Worm (Caenorhabditis elegans): Measurements from ENCODE around the gene C08F8.2.
A peak's percentile ranks its signal among the peaks of the same experiment; 100 is the strongest.

Gene C08F8.2

DNA sequence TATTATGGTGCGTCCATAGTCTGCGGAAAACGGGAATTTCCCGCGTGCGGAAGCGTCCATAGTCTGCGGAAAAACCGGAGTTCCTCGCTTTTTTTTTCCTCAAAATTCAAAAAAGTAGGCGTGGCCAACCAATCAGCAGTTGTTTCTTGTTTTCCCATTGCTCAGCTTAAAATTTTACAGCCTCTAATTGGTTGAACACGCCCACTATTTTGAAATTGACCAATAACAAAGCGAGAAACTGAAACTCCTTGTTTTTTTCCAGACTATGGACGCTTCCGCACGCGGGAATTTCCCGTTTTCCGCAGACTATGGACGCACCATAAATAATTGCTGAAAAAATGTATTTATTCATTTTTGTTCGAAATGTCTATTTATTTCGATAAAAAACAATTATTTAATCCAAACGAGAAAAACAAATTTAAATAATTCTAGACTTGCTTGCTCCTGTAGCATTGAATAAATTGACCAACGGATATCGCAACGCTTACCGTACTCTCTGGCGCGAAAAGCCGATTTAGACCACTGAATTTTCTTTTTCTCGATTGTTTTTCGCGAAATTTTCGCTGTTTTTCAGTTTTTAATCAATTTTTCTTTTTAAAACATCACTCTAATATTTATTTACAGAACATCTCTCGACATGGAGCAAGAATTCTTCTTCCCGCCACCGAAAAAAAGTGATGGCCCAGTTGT lies 3.8 kb downstream of the C08F8.2 start, which contains the start of gene C08F8.3 (continued):
- TF ChIP-seq madf-8 (GFP tag; conservative IDR thresholded peaks at IDR 0.05), result peak; percentile 92
- peak; percentile 76 for TF ChIP-seq F33H1.4 (GFP tag; IDR thresholded peaks at IDR 0.05)
- 0 out of 2 replicates have a peak, but pooled peaks have one; percentile 23 for TF ChIP-seq ceh-100 (GFP tag; IDR thresholded peaks at IDR 0.05)
- peak; percentile 95 for TF ChIP-seq madf-6 (GFP tag; IDR thresholded peaks at IDR 0.05)
- TF ChIP-seq lsl-1 (GFP tag; optimal IDR thresholded peaks at IDR 0.05), result peak; percentile 89

DNA sequence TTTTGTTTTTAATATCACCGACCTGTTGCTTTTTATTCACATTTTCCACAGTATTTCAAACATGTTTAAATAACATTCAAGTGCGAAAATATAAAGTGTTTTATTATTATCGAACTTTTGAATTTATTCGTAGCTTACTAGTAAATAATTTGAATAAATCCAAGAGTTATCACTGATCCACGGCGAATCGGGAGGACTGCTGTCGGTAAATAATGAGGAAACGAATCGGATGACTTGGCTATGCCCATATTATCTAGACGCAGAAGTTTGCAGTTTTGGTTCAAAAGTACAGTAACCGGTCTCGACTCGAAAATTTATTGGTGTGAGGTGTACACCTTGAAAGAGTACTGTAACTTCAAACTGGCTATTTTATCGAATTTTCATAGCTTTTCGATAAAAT lies 5.7 kb downstream of the C08F8.2 start:
- no peak for TF ChIP-seq K12H6.12 (tag; optimal IDR thresholded peaks at IDR 0.05)
- TF ChIP-seq fkh-3 (tag; optimal IDR thresholded peaks at IDR 0.05), result no peak
- TF ChIP-seq sea-2 (GFP tag; IDR thresholded peaks at IDR 0.05), result no peak
- TF ChIP-seq F49E8.2 (tag; optimal IDR thresholded peaks at IDR 0.05; ENCODE audit: insufficient read depth), result peak; percentile 5
- TF ChIP-seq madf-3 (GFP tag; IDR thresholded peaks at IDR 0.05), result 0 out of 2 replicates have a peak, but pooled peaks have one; percentile 53
- no peak for TF ChIP-seq nfya-1 (tag; optimal IDR thresholded peaks at IDR 0.05; ENCODE audit: borderline replicate concordance, insufficient read depth)
- 0 out of 2 replicates have a peak, but pooled peaks have one; percentile 62 for TF ChIP-seq hsf-1 (GFP tag; IDR thresholded peaks at IDR 0.05)

DNA sequence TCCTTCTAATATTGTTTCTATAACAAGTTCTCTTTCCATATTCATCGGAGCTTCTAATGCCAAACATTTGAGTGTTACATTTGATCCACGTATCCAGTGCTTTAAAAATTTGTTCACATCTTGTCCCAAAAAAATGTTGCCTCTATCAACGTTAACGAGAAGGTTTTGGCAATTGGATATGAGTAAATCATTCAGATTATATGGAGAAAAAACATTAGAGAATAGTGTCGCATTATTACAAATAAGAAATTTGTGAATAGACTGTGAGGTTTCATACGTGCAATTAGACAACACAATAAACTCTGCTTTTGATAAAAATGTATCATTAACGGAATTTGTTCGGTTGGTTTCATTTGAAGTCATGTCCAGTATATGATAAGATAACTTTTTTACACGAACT lies 9.1 kb downstream of the C08F8.2 start, which contains the start of gene mboa-4:
Gene mboa-4 (minus strand): TSS at position 101 of the 400 bp plus-strand sequence.
- TF ChIP-seq F55B11.4 (tag; optimal IDR thresholded peaks at IDR 0.05; ENCODE audit: borderline replicate concordance, insufficient read depth) (no peak), Y79H2A.3 (GFP tag; conservative IDR thresholded peaks at IDR 0.05) (no peak), somi-1 (GFP tag; optimal IDR thresholded peaks at IDR 0.05) (no peak), lin-35 (GFP tag; optimal IDR thresholded peaks at IDR 0.05) (no peak), mcd-1 (GFP tag; IDR thresholded peaks at IDR 0.05) (no peak), F39B2.1 (GFP tag; IDR thresholded peaks at IDR 0.05) (no peak)

DNA sequence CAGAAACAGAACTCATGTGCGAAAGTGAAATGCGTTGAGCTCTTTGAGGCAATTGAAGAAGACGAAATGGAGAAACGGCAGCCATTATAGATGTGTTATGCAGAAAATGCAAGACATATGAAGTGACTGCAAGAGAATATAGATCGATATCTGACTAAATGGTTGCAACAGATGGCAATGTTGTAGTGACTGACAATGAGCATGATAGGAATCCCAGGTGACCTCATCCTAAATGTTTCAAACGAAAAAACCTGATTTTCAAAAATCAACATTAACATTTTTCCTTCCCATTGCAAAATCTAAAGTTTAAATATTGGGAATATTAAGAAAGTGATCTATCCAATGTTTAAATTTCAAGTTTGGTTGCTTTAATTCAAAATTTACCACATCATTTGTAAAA lies 9.9 kb downstream of the C08F8.2 start, which contains the start of gene C08F8.15:
Gene C08F8.15 (minus strand): TSS at position 101 of the 400 bp plus-strand sequence.
- no peak for TF ChIP-seq C17E4.6 (GFP tag; IDR thresholded peaks at IDR 0.05)
- no peak for TF ChIP-seq tbx-9 (tag; optimal IDR thresholded peaks at IDR 0.05; ENCODE audit: borderline replicate concordance)
- no peak for TF ChIP-seq mcd-1 (GFP tag; IDR thresholded peaks at IDR 0.05)
- no peak for TF ChIP-seq B0035.1 (tag; optimal IDR thresholded peaks at IDR 0.05)
- no peak for TF ChIP-seq ZK185.1 (tag; optimal IDR thresholded peaks at IDR 0.05; ENCODE audit: poor library complexity, severe bottlenecking)
- TF ChIP-seq efl-1 (GFP tag; optimal IDR thresholded peaks at IDR 0.05), result no peak
- TF ChIP-seq cebp-1 (GFP tag; IDR thresholded peaks at IDR 0.05), result no peak
- TF ChIP-seq cebp-1 (tag; optimal IDR thresholded peaks at IDR 0.05), result no peak
- no peak for TF ChIP-seq ama-1 (optimal IDR thresholded peaks at IDR 0.05)
- no peak for TF ChIP-seq ama-1 (GFP tag; optimal IDR thresholded peaks at IDR 0.05)
- no peak for TF ChIP-seq attf-3 (GFP tag; conservative IDR thresholded peaks at IDR 0.05)
- no peak for TF ChIP-seq lsy-27 (tag; optimal IDR thresholded peaks at IDR 0.05; ENCODE audit: borderline replicate concordance, insufficient read depth)
- TF ChIP-seq Y53F4B.3 (GFP tag; IDR thresholded peaks at IDR 0.05), result no peak
- no peak for TF ChIP-seq ztf-28 (GFP tag; IDR thresholded peaks at IDR 0.05)
- TF ChIP-seq F39B2.1 (GFP tag; IDR thresholded peaks at IDR 0.05), result no peak

DNA sequence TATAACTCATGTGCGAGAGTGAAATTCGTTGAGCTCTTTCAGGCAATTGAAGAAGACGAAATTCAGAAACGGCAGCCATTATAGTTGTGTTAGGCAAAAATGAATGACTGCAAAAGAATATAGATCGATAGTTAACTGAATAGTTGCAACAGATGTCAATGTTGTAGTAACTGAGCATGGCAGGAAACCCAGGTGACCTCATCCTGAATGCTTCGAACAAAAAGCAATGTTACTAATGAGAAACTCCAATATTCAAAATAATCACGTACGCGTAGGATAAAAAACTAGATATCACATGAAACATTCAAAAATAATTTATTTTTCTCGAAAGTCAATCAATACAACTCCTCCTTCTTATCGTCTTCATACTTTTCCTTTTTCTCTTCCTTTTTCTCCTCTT lies 11.7 kb downstream of the C08F8.2 start, which contains the start of gene fbxb-9:
Gene fbxb-9 (minus strand): TSS at position 101 of the 400 bp plus-strand sequence.
- no peak for TF ChIP-seq lsl-1 (GFP tag; optimal IDR thresholded peaks at IDR 0.05)
- TF ChIP-seq F33H1.4 (GFP tag; IDR thresholded peaks at IDR 0.05), result no peak
- TF ChIP-seq ceh-40 (GFP tag; IDR thresholded peaks at IDR 0.05), result no peak
- no peak for TF ChIP-seq B0019.2 (GFP tag; conservative IDR thresholded peaks at IDR 0.05)
- TF ChIP-seq F49E8.2 (tag; optimal IDR thresholded peaks at IDR 0.05; ENCODE audit: insufficient read depth), result no peak
- no peak for TF ChIP-seq snpc-1.1 (tag; optimal IDR thresholded peaks at IDR 0.05; ENCODE audit: insufficient read depth)
- no peak for TF ChIP-seq Y56A3A.18 (GFP tag; IDR thresholded peaks at IDR 0.05)
- TF ChIP-seq B0336.3 (GFP tag; IDR thresholded peaks at IDR 0.05), result no peak
- no peak for TF ChIP-seq snpc-1.3 (tag; optimal IDR thresholded peaks at IDR 0.05; ENCODE audit: insufficient read depth)
- no peak for TF ChIP-seq akir-1 (GFP tag; optimal IDR thresholded peaks at IDR 0.05)
- no peak for TF ChIP-seq mcd-1 (GFP tag; IDR thresholded peaks at IDR 0.05)
- TF ChIP-seq ceh-100 (GFP tag; IDR thresholded peaks at IDR 0.05), result no peak
- no peak for TF ChIP-seq B0035.1 (tag; optimal IDR thresholded peaks at IDR 0.05)
- no peak for TF ChIP-seq C06A6.2 (GFP tag; conservative IDR thresholded peaks at IDR 0.05)
- TF ChIP-seq nhr-179 (tag; optimal IDR thresholded peaks at IDR 0.05), result no peak
